Worm (Caenorhabditis elegans): ENCODE results near the gene nhr-13.

DNA sequence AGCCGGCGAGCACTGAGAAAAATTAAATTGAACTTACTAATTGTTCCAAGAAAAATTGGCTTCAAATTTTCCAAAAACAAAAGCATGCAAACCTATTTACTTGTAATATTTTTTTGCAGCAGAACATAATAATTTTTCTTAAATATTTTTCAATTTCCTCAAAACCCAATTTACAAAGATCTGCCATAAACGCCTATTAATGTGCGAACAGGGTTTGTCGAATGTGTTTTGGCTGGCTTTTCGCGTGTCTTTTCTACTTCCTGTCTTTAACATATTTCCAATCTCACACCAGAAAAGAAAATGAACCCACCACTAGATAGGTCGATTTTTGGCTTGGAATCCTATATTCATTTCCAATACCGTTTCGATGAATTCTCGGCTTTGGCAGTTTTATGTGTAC is 17.0 kb upstream of the nhr-13 start, which contains the start of gene C45H4.18:
- TF ChIP-seq nhr-237 (tag; optimal IDR thresholded peaks at IDR 0.05) (no peak), fkh-10 (GFP tag; optimal IDR thresholded peaks at IDR 0.05) (no peak), ama-1 (optimal IDR thresholded peaks at IDR 0.05) (no peak), nhr-28 (tag; optimal IDR thresholded peaks at IDR 0.05) (no peak), unc-62 (GFP tag; optimal IDR thresholded peaks at IDR 0.05) (no peak), ztf-4 (tag; optimal IDR thresholded peaks at IDR 0.05) (no peak), skn-1 (tag; optimal IDR thresholded peaks at IDR 0.05) (no peak), ZK546.5 (tag; optimal IDR thresholded peaks at IDR 0.05) (no peak)
